Fruit fly (Drosophila melanogaster): ENCODE data around the gene CG32846.
A peak's percentile ranks its signal among the peaks of the same experiment; 100 is the strongest.

CG32846 gene

dm6 chr3L:2951518-2951917 lies at the start of gene CG32846:
Gene CG32846 (minus strand): TSS chr3L:2951618.
- TF ChIP-seq CG17801 (GFP tag; optimal IDR thresholded peaks at IDR 0.05; ENCODE audit: partially characterized antibody): no peak

- no peak for TF ChIP-seq CG17801 (GFP tag; optimal IDR thresholded peaks at IDR 0.05; ENCODE audit: partially characterized antibody)
These were observed 43.5 kb upstream of the CG32846 start, which contains the start of gene CG2113 for dm6 chr3L:2994872-2995271. Gene CG2113 (plus strand): TSS chr3L:2995172.

dm6 chr3L:2987749-2988148 lies 36.3 kb upstream of the CG32846 start:
- no peak for TF ChIP-seq CG17801 (GFP tag; optimal IDR thresholded peaks at IDR 0.05; ENCODE audit: partially characterized antibody)

- TF ChIP-seq CG17801 (GFP tag; optimal IDR thresholded peaks at IDR 0.05; ENCODE audit: partially characterized antibody): no peak
These were observed 34.9 kb upstream of the CG32846 start for dm6 chr3L:2986302-2986701.

dm6 chr3L:2980856-2981255 lies 29.4 kb upstream of the CG32846 start, which contains the start of gene CPT2:
Gene CPT2 (plus strand): TSS chr3L:2981022.
- peak; percentile 73 for TF ChIP-seq CG17801 (GFP tag; optimal IDR thresholded peaks at IDR 0.05; ENCODE audit: partially characterized antibody)

dm6 chr3L:2960949-2961584 lies 9.6 kb upstream of the CG32846 start, which contains the start of the genes CG34025 and Or63a:
Gene CG34025 (minus strand): TSS chr3L:2961049.
Gene Or63a (plus strand): TSS chr3L:2961534.
- TF ChIP-seq CG17801 (GFP tag; optimal IDR thresholded peaks at IDR 0.05; ENCODE audit: partially characterized antibody): no peak

- TF ChIP-seq CG17801 (GFP tag; optimal IDR thresholded peaks at IDR 0.05; ENCODE audit: partially characterized antibody): no peak
These were observed 28.3 kb downstream of the CG32846 start for dm6 chr3L:2923097-2923496.

- no peak for TF ChIP-seq CG17801 (GFP tag; optimal IDR thresholded peaks at IDR 0.05; ENCODE audit: partially characterized antibody)
These were observed 32.8 kb downstream of the CG32846 start for dm6 chr3L:2918628-2919027.

- TF ChIP-seq CG17801 (GFP tag; optimal IDR thresholded peaks at IDR 0.05; ENCODE audit: partially characterized antibody): no peak
These were observed 34.9 kb downstream of the CG32846 start, which contains the start of gene CG9970 for dm6 chr3L:2916554-2916953. Gene CG9970 (minus strand): TSS chr3L:2916654.

- no peak for TF ChIP-seq CG17801 (GFP tag; optimal IDR thresholded peaks at IDR 0.05; ENCODE audit: partially characterized antibody)
These were observed 38.1 kb downstream of the CG32846 start for dm6 chr3L:2913291-2913690.

- no peak for TF ChIP-seq CG17801 (GFP tag; optimal IDR thresholded peaks at IDR 0.05; ENCODE audit: partially characterized antibody)
These were observed 41.8 kb downstream of the CG32846 start for dm6 chr3L:2909523-2910042.

- TF ChIP-seq CG17801 (GFP tag; optimal IDR thresholded peaks at IDR 0.05; ENCODE audit: partially characterized antibody): no peak
These were observed 45.0 kb downstream of the CG32846 start for dm6 chr3L:2906404-2906803.
